Fruit fly (Drosophila melanogaster) whole organism, prepupa: ENCODE results near the gene CG5122.

Source experiments
- CG10631 ChIP-seq: fragments of 200-800 bp; sonication (Bioruptor generic); optimal IDR thresholded peaks from 2 replicates; lab custom pipeline; 2016; ENCODE audit warnings: missing biosample characterization, missing genetic modification characterization
- CG11294 ChIP-seq: fragments of 200-800 bp; sonication (Bioruptor generic); IDR thresholded peaks from 2 replicates; pipeline ENCODE4 v1.3.6; 2022; ENCODE audit warnings: missing biosample characterization, missing genetic modification characterization
- CG11902 ChIP-seq: fragments of 200-800 bp; sonication (Bioruptor generic); optimal IDR thresholded peaks from 3 replicates; lab custom pipeline; 2016; ENCODE audit warnings: missing biosample characterization, missing genetic modification characterization
- CG1621 ChIP-seq: fragments of 200-800 bp; sonication (Bioruptor generic); optimal IDR thresholded peaks from 3 replicates; lab custom pipeline; 2018; ENCODE audit warnings: missing biosample characterization, mild to moderate bottlenecking, missing genetic modification characterization
- CG16779 ChIP-seq: fragments of 200-800 bp; sonication (Bioruptor generic); optimal IDR thresholded peaks from 3 replicates; lab custom pipeline; 2017; ENCODE audit warnings: missing biosample characterization, mild to moderate bottlenecking, missing genetic modification characterization
- CG31627 ChIP-seq: fragments of 200-800 bp; sonication (Bioruptor generic); optimal IDR thresholded peaks from 3 replicates; lab custom pipeline; 2016; ENCODE audit warnings: missing biosample characterization, missing genetic modification characterization
- CG32006 ChIP-seq: fragments of 200-800 bp; sonication (Bioruptor generic); optimal IDR thresholded peaks from 3 replicates; lab custom pipeline; 2017; ENCODE audit warnings: missing biosample characterization, mild to moderate bottlenecking, missing genetic modification characterization
- CG34406 ChIP-seq: fragments of 200-800 bp; sonication (Bioruptor generic); optimal IDR thresholded peaks from 3 replicates; lab custom pipeline; 2016; ENCODE audit warnings: missing biosample characterization, missing genetic modification characterization
- CG3919 ChIP-seq: fragments of 200-800 bp; sonication (Bioruptor generic); optimal IDR thresholded peaks from 3 replicates; lab custom pipeline; 2016; ENCODE audit warnings: missing biosample characterization, missing genetic modification characterization
- CG6163 ChIP-seq: fragments of 200-800 bp; sonication (Bioruptor generic); IDR thresholded peaks from 3 replicates; pipeline ENCODE4 v1.3.6; 2022; ENCODE audit warnings: missing biosample characterization, missing genetic modification characterization
- CG6276 ChIP-seq: fragments of 200-800 bp; sonication (Bioruptor generic); optimal IDR thresholded peaks from 2 replicates; lab custom pipeline; 2017; ENCODE audit warnings: missing biosample characterization, mild to moderate bottlenecking, missing genetic modification characterization
- CG6792 ChIP-seq: fragments of 200-800 bp; sonication (Bioruptor generic); optimal IDR thresholded peaks from 3 replicates; lab custom pipeline; 2016; ENCODE audit warnings: missing biosample characterization, missing genetic modification characterization
- CG6808 ChIP-seq: fragments of 200-800 bp; sonication (Bioruptor generic); optimal IDR thresholded peaks from 3 replicates; lab custom pipeline; 2017; ENCODE audit warnings: missing biosample characterization, missing genetic modification characterization, mild to moderate bottlenecking, moderate library complexity, missing genetic modification reagents
- CG6854 ChIP-seq: fragments of 200-800 bp; sonication (Bioruptor generic); optimal IDR thresholded peaks from 2 replicates; lab custom pipeline; 2017; ENCODE audit warnings: missing biosample characterization, mild to moderate bottlenecking, missing genetic modification characterization
- CG8119 ChIP-seq: fragments of 200-800 bp; sonication (Bioruptor generic); IDR thresholded peaks from 3 replicates; pipeline ENCODE4 v1.3.6; 2022; ENCODE audit warnings: missing biosample characterization, missing genetic modification characterization
- CG8319 ChIP-seq: fragments of 200-800 bp; sonication (Bioruptor generic); optimal IDR thresholded peaks from 3 replicates; lab custom pipeline; 2016; ENCODE audit warnings: missing biosample characterization, missing genetic modification characterization
- CG8632 ChIP-seq: fragments of 200-800 bp; sonication (Bioruptor generic); optimal IDR thresholded peaks from 3 replicates; lab custom pipeline; 2016; ENCODE audit warnings: missing biosample characterization, missing genetic modification characterization
- CG9139 ChIP-seq: fragments of 200-800 bp; sonication (Bioruptor generic); optimal IDR thresholded peaks from 3 replicates; lab custom pipeline; 2017; ENCODE audit warnings: missing biosample characterization, mild to moderate bottlenecking, missing genetic modification characterization
- Eip75B ChIP-seq: fragments of 200-800 bp; sonication (Bioruptor generic); optimal IDR thresholded peaks from 3 replicates; lab custom pipeline; 2016; ENCODE audit warnings: missing biosample characterization, missing genetic modification characterization
- Eip78C ChIP-seq: fragments of 200-800 bp; sonication (Bioruptor generic); peaks from one replicate; lab custom pipeline; 2016; ENCODE audit warnings: missing biosample characterization, missing genetic modification characterization
- Eip93F ChIP-seq: fragments of 200-800 bp; sonication (Bioruptor generic); optimal IDR thresholded peaks from 2 replicates; lab custom pipeline; 2016; ENCODE audit warnings: missing biosample characterization, mild to moderate bottlenecking, missing genetic modification characterization
- Ets96B ChIP-seq: fragments of 200-800 bp; optimal IDR thresholded peaks from 2 replicates; lab custom pipeline; 2019; ENCODE audit warnings: missing biosample characterization, mild to moderate bottlenecking, missing genetic modification characterization, moderate library complexity
- Gug ChIP-seq: fragments of 200-800 bp; sonication (Bioruptor generic); IDR thresholded peaks from 2 replicates; pipeline ENCODE4 v1.3.6; 2022; ENCODE audit warnings: missing biosample characterization, missing genetic modification characterization
- Hr38 ChIP-seq: sonication (Bioruptor generic); optimal IDR thresholded peaks from 2 replicates; lab custom pipeline; 2016; ENCODE audit warnings: missing biosample characterization, missing genetic modification characterization
- Met ChIP-seq: fragments of 200-800 bp; sonication (Bioruptor generic); optimal IDR thresholded peaks from 3 replicates; lab custom pipeline; 2016; ENCODE audit warnings: missing biosample characterization, missing genetic modification characterization
- OdsH ChIP-seq: fragments of 200-800 bp; sonication (Bioruptor generic); optimal IDR thresholded peaks from 3 replicates; lab custom pipeline; 2016; ENCODE audit warnings: missing biosample characterization, missing genetic modification characterization
- Sox14 ChIP-seq: fragments of 200-800 bp; sonication (Bioruptor generic); optimal IDR thresholded peaks from 3 replicates; lab custom pipeline; 2016; ENCODE audit warnings: missing biosample characterization, missing genetic modification characterization
- achi ChIP-seq: fragments of 200-800 bp; sonication (Bioruptor generic); optimal IDR thresholded peaks from 3 replicates; lab custom pipeline; 2016; ENCODE audit warnings: missing biosample characterization, missing genetic modification characterization
- acj6 ChIP-seq: fragments of 200-800 bp; sonication (Bioruptor generic); optimal IDR thresholded peaks from 3 replicates; lab custom pipeline; 2016; ENCODE audit warnings: missing biosample characterization, missing genetic modification characterization
- eg ChIP-seq: fragments of 200-800 bp; sonication (Bioruptor generic); IDR thresholded peaks from 3 replicates; pipeline ENCODE4 v1.3.6; 2022; ENCODE audit warnings: missing biosample characterization, missing genetic modification characterization
- esn ChIP-seq: fragments of 200-800 bp; sonication (Bioruptor generic); optimal IDR thresholded peaks from 2 replicates; lab custom pipeline; 2016; ENCODE audit warnings: missing biosample characterization, mild to moderate bottlenecking, missing genetic modification characterization, moderate library complexity
- fkh ChIP-seq: fragments of 200-800 bp; sonication (Bioruptor generic); optimal IDR thresholded peaks from 3 replicates; lab custom pipeline; 2017; ENCODE audit warnings: missing biosample characterization, mild to moderate bottlenecking, missing genetic modification characterization, moderate library complexity
- lz ChIP-seq: fragments of 200-800 bp; sonication (Bioruptor generic); optimal IDR thresholded peaks from 3 replicates; lab custom pipeline; 2016; ENCODE audit warnings: missing biosample characterization, missing genetic modification characterization
- net ChIP-seq: fragments of 200-800 bp; sonication (Bioruptor generic); optimal IDR thresholded peaks from 3 replicates; lab custom pipeline; 2016; ENCODE audit warnings: missing biosample characterization, missing genetic modification characterization
- salr ChIP-seq, 2 experiments: fragments of 200-800 bp; sonication (Bioruptor generic); optimal IDR thresholded peaks; 3 replicates each; lab custom pipeline; 2016 to 2018; ENCODE audit warnings: missing biosample characterization in 2 of 2, missing genetic modification characterization in 2 of 2, mild to moderate bottlenecking in 1 of 2
- ss ChIP-seq, 2 experiments: fragments of 200-800 bp; sonication (Bioruptor generic); optimal IDR thresholded peaks; 2 replicates in 1 of 2; 3 replicates in 1 of 2; lab custom pipeline; 2017 to 2018; ENCODE audit warnings: mild to moderate bottlenecking in 2 of 2, missing biosample characterization in 2 of 2, missing genetic modification characterization in 2 of 2, moderate library complexity in 1 of 2
- svp ChIP-seq: fragments of 200-800 bp; sonication (Bioruptor generic); peaks from one replicate; lab custom pipeline; 2016; ENCODE audit warnings: missing biosample characterization, missing genetic modification characterization
- topi ChIP-seq: fragments of 200-800 bp; sonication (Bioruptor generic); optimal IDR thresholded peaks from 3 replicates; lab custom pipeline; 2016; ENCODE audit warnings: missing biosample characterization, missing genetic modification characterization
- vri ChIP-seq: fragments of 200-800 bp; sonication (Bioruptor generic); optimal IDR thresholded peaks from 3 replicates; lab custom pipeline; 2016; ENCODE audit warnings: missing biosample characterization, mild to moderate bottlenecking, missing genetic modification characterization

Gene CG5122

DNA sequence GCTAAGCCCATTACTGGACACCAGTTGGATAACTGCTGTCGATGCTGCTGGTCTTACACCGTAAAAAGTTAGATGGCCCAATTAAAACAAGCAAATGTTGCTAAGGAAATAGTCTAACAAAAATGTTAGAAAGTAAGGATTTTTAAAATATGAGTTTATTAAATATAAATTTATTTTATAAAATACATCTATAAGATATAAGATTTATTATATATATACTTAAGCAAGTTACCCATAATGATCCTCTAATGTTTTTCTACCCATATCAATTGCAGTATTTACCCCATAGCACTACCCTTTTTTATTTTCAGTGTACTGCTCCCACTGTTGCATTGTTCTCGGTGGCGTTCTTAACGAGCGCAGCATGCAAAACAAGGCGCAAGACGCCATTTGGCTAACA, 15.9 kb downstream of the CG5122 start (continued):
- TF ChIP-seq achi (GFP tag; lab: Kevin White, UChicago) (peak; percentile 37), salr (GFP tag; optimal IDR thresholded peaks at IDR 0.05; lab: Kevin White, UChicago) (peak in 1 of 2 experiments; percentile 24), Gug (GFP tag; lab: Robert Waterston, UW) (no peak), CG1621 (peak; percentile 34), Ets96B (tag; lab: Kevin White, UChicago) (peak; percentile 83), fkh (no peak), Eip93F (GFP tag; lab: Kevin White, UChicago) (no peak), Met (peak; percentile 18), net (GFP tag; lab: Kevin White, UChicago) (peak; percentile 6)

DNA sequence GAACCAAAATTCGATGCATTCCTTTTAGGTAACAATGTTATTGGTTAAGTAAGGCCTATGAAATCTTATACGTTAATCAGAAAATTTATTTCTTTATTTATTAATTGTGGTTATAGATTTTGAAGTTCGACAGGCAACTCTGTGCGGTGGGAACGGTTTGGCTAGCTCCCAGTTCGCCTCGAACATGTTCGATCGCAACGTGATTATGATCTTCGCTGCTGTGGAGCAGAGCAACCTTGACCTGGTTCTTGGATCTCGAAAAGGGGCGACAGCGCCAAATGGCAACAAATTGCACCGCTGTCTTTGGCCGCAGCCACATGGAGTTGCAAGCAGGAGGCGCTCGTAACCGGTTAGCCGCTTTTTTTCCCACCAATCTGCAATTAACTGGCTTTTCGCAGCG, 23.9 kb downstream of the CG5122 start:
- peak; percentile 42 for TF ChIP-seq Eip75B
- peak in 1 of 2 experiments; percentile 59 for TF ChIP-seq ss (GFP tag; optimal IDR thresholded peaks at IDR 0.05; lab: Kevin White, UChicago)
- no peak for TF ChIP-seq achi (GFP tag; lab: Kevin White, UChicago)

DNA sequence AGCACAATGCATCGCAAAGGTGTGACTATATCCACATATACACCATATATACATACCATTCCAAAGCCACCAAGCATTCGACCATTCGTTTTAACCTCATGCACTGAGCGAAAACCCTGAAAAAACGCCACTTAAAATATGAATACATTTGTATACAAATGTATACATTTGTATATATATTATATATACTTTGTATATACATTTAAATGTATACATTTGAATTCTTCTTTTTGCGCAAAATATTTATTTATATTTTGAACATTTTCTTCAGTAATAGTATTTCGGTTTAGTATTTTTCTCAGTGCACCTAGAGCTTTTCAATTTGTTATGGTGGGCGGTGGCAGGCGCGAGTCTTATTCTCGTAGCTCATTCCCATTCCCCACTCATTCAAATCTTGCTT, 26.0 kb downstream of the CG5122 start:
- TF ChIP-seq acj6 (GFP tag; lab: Kevin White, UChicago) (no peak), CG10631 (GFP tag; lab: Kevin White, UChicago) (peak; percentile 12), CG6276 (GFP tag; lab: Kevin White, UChicago) (no peak), CG8119 (GFP tag; lab: Robert Waterston, UW) (peak; percentile 35; the same call in 1 of the 3 replicates), CG8319 (no peak), CG9139 (GFP tag; lab: Kevin White, UChicago) (no peak), svp (peak; percentile 66), Hr38 (GFP tag; lab: Kevin White, UChicago) (no peak), OdsH (GFP tag; lab: Kevin White, UChicago) (peak; percentile 18), ss (GFP tag; optimal IDR thresholded peaks at IDR 0.05; lab: Kevin White, UChicago) (no peak), Eip93F (GFP tag; lab: Kevin White, UChicago) (no peak), CG6163 (GFP tag; lab: Robert Waterston, UW) (0 out of 3 replicates have a peak, but pooled peaks have one; percentile 32), topi (GFP tag; lab: Kevin White, UChicago) (no peak), Ets96B (tag; lab: Kevin White, UChicago) (peak; percentile 27), achi (GFP tag; lab: Kevin White, UChicago) (peak; percentile 21), Eip78C (GFP tag; lab: Kevin White, UChicago) (peak; percentile 49), CG11294 (GFP tag; lab: Robert Waterston, UW) (peak; percentile 21; the same call in 1 of the 2 replicates)

DNA sequence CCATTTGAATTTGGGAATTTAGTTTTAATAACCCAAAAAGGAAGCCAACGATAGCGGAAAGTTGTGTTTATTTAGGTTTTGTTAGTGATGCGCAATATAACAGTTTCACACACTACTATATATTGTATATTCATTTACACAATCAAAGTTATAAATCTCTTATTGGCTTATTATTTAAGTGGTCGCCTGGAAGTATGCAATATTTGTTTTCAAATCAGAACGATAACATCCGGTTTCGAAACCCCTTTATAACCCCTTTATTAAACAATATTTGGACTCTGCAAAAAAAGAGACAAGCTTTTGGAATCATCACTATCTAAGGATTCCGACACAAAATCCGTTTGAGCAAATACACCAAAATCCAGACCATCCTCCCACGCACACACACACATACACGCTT, 27.5 kb downstream of the CG5122 start:
- TF ChIP-seq CG34406 (peak; percentile 16), eg (GFP tag; lab: Robert Waterston, UW) (peak; percentile 18; the same call in 1 of the 3 replicates), topi (GFP tag; lab: Kevin White, UChicago) (peak; percentile 34), CG8632 (GFP tag; lab: Kevin White, UChicago) (peak; percentile 22), CG6792 (GFP tag; lab: Kevin White, UChicago) (peak; percentile 5), CG3919 (GFP tag; lab: Kevin White, UChicago) (peak; percentile 36), esn (GFP tag; lab: Kevin White, UChicago) (peak; percentile 9), ss (GFP tag; optimal IDR thresholded peaks at IDR 0.05; lab: Kevin White, UChicago) (peak in 1 of 2 experiments; percentile 13), CG11902 (GFP tag; lab: Kevin White, UChicago) (no peak), vri (GFP tag; lab: Kevin White, UChicago) (no peak), lz (GFP tag; lab: Kevin White, UChicago) (peak; percentile 2), Sox14 (no peak), CG32006 (no peak), Met (peak; percentile 28), CG16779 (tag; lab: Kevin White, UChicago) (no peak), CG6808 (GFP tag; lab: Kevin White, UChicago) (peak; percentile 15), Eip78C (GFP tag; lab: Kevin White, UChicago) (peak; percentile 87), fkh (no peak), CG31627 (GFP tag; lab: Kevin White, UChicago) (no peak), net (GFP tag; lab: Kevin White, UChicago) (peak; percentile 6), CG8119 (GFP tag; lab: Robert Waterston, UW) (0 out of 3 replicates have a peak, but pooled peaks have one; percentile 22), CG6854 (GFP tag; lab: Kevin White, UChicago) (peak; percentile 39)
